Fruit fly (Drosophila melanogaster) whole organism, embryonic: ENCODE results near the gene Evi5.
A peak's percentile ranks its signal among the peaks of the same experiment; 100 is the strongest.

ENCODE experiments used
- Abd-B ChIP-seq: fragments of 200-800 bp; sonication (Bioruptor generic); optimal IDR thresholded peaks from 2 replicates; lab custom pipeline; 2018; ENCODE audit warnings: missing biosample characterization, mild to moderate bottlenecking, missing genetic modification characterization, moderate library complexity
- CG10543 ChIP-seq: fragments of 200-800 bp; sonication (Bioruptor generic); optimal IDR thresholded peaks from 3 replicates; lab custom pipeline; 2017; ENCODE audit warnings: missing biosample characterization, mild to moderate bottlenecking, missing genetic modification characterization, moderate library complexity
- CG11504 ChIP-seq: fragments of 200-800 bp; sonication (Bioruptor generic); optimal IDR thresholded peaks from 3 replicates; lab custom pipeline; 2019; ENCODE audit warnings: missing biosample characterization, mild to moderate bottlenecking, missing genetic modification characterization, moderate library complexity
- CG11695 ChIP-seq: fragments of 200-800 bp; sonication (Bioruptor generic); IDR thresholded peaks from 3 replicates; pipeline ENCODE4 v1.3.6; 2022; ENCODE audit warnings: missing biosample characterization, missing genetic modification characterization
- CG1233 ChIP-seq: fragments of 200-800 bp; sonication (Bioruptor generic); optimal IDR thresholded peaks from 4 replicates; lab custom pipeline; 2018; ENCODE audit warnings: missing biosample characterization, mild to moderate bottlenecking, missing genetic modification characterization
- CG12391 ChIP-seq: fragments of 200-800 bp; sonication (Bioruptor generic); optimal IDR thresholded peaks from 3 replicates; lab custom pipeline; 2018; ENCODE audit warnings: missing biosample characterization, mild to moderate bottlenecking, missing genetic modification characterization, moderate library complexity
- CG13775 ChIP-seq: fragments of 200-800 bp; sonication (Bioruptor generic); optimal IDR thresholded peaks from 3 replicates; lab custom pipeline; 2017; ENCODE audit warnings: missing biosample characterization, mild to moderate bottlenecking, missing genetic modification characterization
- CG17568 ChIP-seq: fragments of 200-800 bp; sonication (Bioruptor generic); optimal IDR thresholded peaks from 2 replicates; lab custom pipeline; 2018; ENCODE audit warnings: missing biosample characterization, mild to moderate bottlenecking, missing genetic modification characterization, moderate library complexity
- CG18619 ChIP-seq: fragments of 200-800 bp; sonication (Bioruptor generic); optimal IDR thresholded peaks from 3 replicates; lab custom pipeline; 2017; ENCODE audit warnings: missing biosample characterization, mild to moderate bottlenecking, missing genetic modification characterization
- CG18764 ChIP-seq: fragments of 200-800 bp; sonication (Bioruptor generic); optimal IDR thresholded peaks from 3 replicates; lab custom pipeline; 2016; ENCODE audit warnings: missing biosample characterization, missing genetic modification characterization
- CG2116 ChIP-seq: fragments of 200-800 bp; sonication (Bioruptor generic); optimal IDR thresholded peaks from 3 replicates; lab custom pipeline; 2018; ENCODE audit warnings: missing biosample characterization, mild to moderate bottlenecking, missing genetic modification characterization
- CG2712 ChIP-seq: fragments of 200-800 bp; optimal IDR thresholded peaks from 3 replicates; lab custom pipeline; 2019; ENCODE audit warnings: missing biosample characterization, mild to moderate bottlenecking, missing genetic modification characterization, moderate library complexity
- CG31388 ChIP-seq: fragments of 200-800 bp; sonication (Bioruptor generic); optimal IDR thresholded peaks from 2 replicates; lab custom pipeline; 2016; ENCODE audit warnings: missing biosample characterization, missing genetic modification characterization
- CG34376 ChIP-seq: fragments of 200-800 bp; sonication (Bioruptor generic); optimal IDR thresholded peaks from 2 replicates; lab custom pipeline; 2018; ENCODE audit warnings: missing biosample characterization, mild to moderate bottlenecking, missing genetic modification characterization
- CG7987 ChIP-seq: fragments of 200-800 bp; sonication (Bioruptor generic); optimal IDR thresholded peaks from 2 replicates; lab custom pipeline; 2018; ENCODE audit warnings: missing biosample characterization, mild to moderate bottlenecking, missing genetic modification characterization, moderate library complexity
- Eip74EF ChIP-seq, 2 experiments: fragments of 200-800 bp in 1 of 2; fragments of >200 bp in 1 of 2; sonication (Bioruptor generic) in 1 of 2; optimal IDR thresholded peaks; 2 replicates each; lab custom pipeline; 2017 to 2019; ENCODE audit warnings: missing biosample characterization in 2 of 2, missing genetic modification characterization in 2 of 2, mild to moderate bottlenecking in 1 of 2, moderate library complexity in 1 of 2
- Fer1 ChIP-seq: fragments of 200-800 bp; sonication (Bioruptor generic); optimal IDR thresholded peaks from 2 replicates; lab custom pipeline; 2017; ENCODE audit warnings: missing biosample characterization, mild to moderate bottlenecking, missing genetic modification characterization
- Gug ChIP-seq: fragments of 200-800 bp; sonication (Bioruptor generic); IDR thresholded peaks from 4 replicates; pipeline ENCODE4 v1.3.6; 2022; ENCODE audit warnings: missing biosample characterization, missing genetic modification characterization
- HmgD ChIP-seq: fragments of 200-800 bp; sonication (Bioruptor generic); optimal IDR thresholded peaks from 3 replicates; lab custom pipeline; 2016; ENCODE audit warnings: missing biosample characterization, missing genetic modification characterization
- Hr78 ChIP-seq, 2 experiments: fragments of 200-800 bp in 1 of 2; fragments of >200 bp in 1 of 2; sonication (Bioruptor generic) in 1 of 2; optimal IDR thresholded peaks; 2 replicates each; lab custom pipeline; 2017 to 2019; ENCODE audit warnings: missing biosample characterization in 2 of 2, missing genetic modification characterization in 2 of 2, mild to moderate bottlenecking in 1 of 2, moderate library complexity in 1 of 2
- Max ChIP-seq: fragments of 200-800 bp; sonication (Bioruptor generic); optimal IDR thresholded peaks from 2 replicates; lab custom pipeline; 2016; ENCODE audit warnings: missing biosample characterization, mild to moderate bottlenecking, missing genetic modification characterization
- Med ChIP-seq: fragments of 200-800 bp; sonication (Bioruptor generic); peaks from one replicate; lab custom pipeline; 2016; ENCODE audit warnings: missing biosample characterization, missing genetic modification characterization, mild to moderate bottlenecking, inconsistent platforms, moderate library complexity
- Meics ChIP-seq: fragments of 200-800 bp; sonication (Bioruptor generic); optimal IDR thresholded peaks from 2 replicates; lab custom pipeline; 2017; ENCODE audit warnings: missing biosample characterization, mild to moderate bottlenecking, missing genetic modification characterization
- Oli ChIP-seq: fragments of 200-800 bp; sonication (Bioruptor generic); optimal IDR thresholded peaks from 2 replicates; lab custom pipeline; 2018; ENCODE audit warnings: missing biosample characterization, mild to moderate bottlenecking, missing genetic modification characterization, moderate library complexity
- Opbp ChIP-seq: fragments of 200-800 bp; sonication (Bioruptor generic); IDR thresholded peaks from 3 replicates; pipeline ENCODE4 v1.3.6; 2022; ENCODE audit warnings: missing biosample characterization, missing genetic modification characterization; ENCODE audit not compliant: partially characterized antibody
- Pdp1 ChIP-seq, 2 experiments: fragments of 200-800 bp; sonication (Bioruptor generic); optimal IDR thresholded peaks; 3 replicates each; lab custom pipeline; 2016; ENCODE audit warnings: missing biosample characterization in 2 of 2, missing genetic modification characterization in 2 of 2, mild to moderate bottlenecking in 1 of 2, moderate library complexity in 1 of 2
- Sox102F ChIP-seq: fragments of 200-800 bp; sonication (Bioruptor generic); optimal IDR thresholded peaks from 2 replicates; lab custom pipeline; 2018; ENCODE audit warnings: missing biosample characterization, mild to moderate bottlenecking, missing genetic modification characterization, moderate library complexity
- Trl ChIP-seq, 3 experiments: fragments of >200 bp in 2 of 3; fragments of 200-800 bp in 1 of 3; sonication (Bioruptor generic) in 1 of 3; optimal IDR thresholded peaks; 2 replicates in 1 of 3; 3 replicates in 2 of 3; lab custom pipeline; 2016 to 2017; ENCODE audit warnings: missing biosample characterization in 1 of 3, missing genetic modification characterization in 1 of 3
- Vsx1 ChIP-seq: fragments of 200-800 bp; sonication (Bioruptor generic); optimal IDR thresholded peaks from 2 replicates; lab custom pipeline; 2017; ENCODE audit warnings: missing biosample characterization, mild to moderate bottlenecking, missing genetic modification characterization, missing genetic modification reagents
- bigmax ChIP-seq: fragments of 200-800 bp; sonication (Bioruptor generic); optimal IDR thresholded peaks from 2 replicates; lab custom pipeline; 2018; ENCODE audit warnings: missing biosample characterization, mild to moderate bottlenecking, missing genetic modification characterization
- cg ChIP-seq: fragments of 200-800 bp; sonication (Bioruptor generic); optimal IDR thresholded peaks from 3 replicates; lab custom pipeline; 2019; ENCODE audit warnings: missing biosample characterization, mild to moderate bottlenecking, missing genetic modification characterization, moderate library complexity
- crc ChIP-seq: fragments of 200-800 bp; sonication (Bioruptor generic); optimal IDR thresholded peaks from 2 replicates; lab custom pipeline; 2016; ENCODE audit warnings: missing biosample characterization, missing genetic modification characterization
- crp ChIP-seq, 2 experiments: fragments of 200-800 bp; sonication (Bioruptor generic); optimal IDR thresholded peaks; 2 replicates in 1 of 2; 3 replicates in 1 of 2; lab custom pipeline; 2017; ENCODE audit warnings: missing biosample characterization in 2 of 2, missing genetic modification characterization in 2 of 2, mild to moderate bottlenecking in 1 of 2, moderate library complexity in 1 of 2
- dan ChIP-seq: fragments of 200-800 bp; sonication (Bioruptor generic); IDR thresholded peaks from 2 replicates; pipeline ENCODE4 v1.3.6; 2022; ENCODE audit warnings: missing biosample characterization, missing genetic modification characterization
- dpn ChIP-seq, 2 experiments: fragments of 200-800 bp; sonication (Bioruptor generic); optimal IDR thresholded peaks; 3 replicates each; lab custom pipeline; 2016; ENCODE audit warnings: missing biosample characterization in 2 of 2, missing genetic modification characterization in 2 of 2
- dysf ChIP-seq: fragments of 200-800 bp; sonication (Bioruptor generic); IDR thresholded peaks from 3 replicates; pipeline ENCODE4 v1.3.6; 2022; ENCODE audit warnings: missing biosample characterization, missing genetic modification characterization
- fru ChIP-seq: fragments of >200 bp; optimal IDR thresholded peaks from 2 replicates; lab custom pipeline; 2017
- grn ChIP-seq: fragments of 200-800 bp; sonication (Bioruptor generic); optimal IDR thresholded peaks from 3 replicates; lab custom pipeline; 2017; ENCODE audit warnings: missing biosample characterization, missing genetic modification characterization
- her ChIP-seq: fragments of 200-800 bp; sonication (Bioruptor generic); optimal IDR thresholded peaks from 2 replicates; lab custom pipeline; 2016; ENCODE audit warnings: missing biosample characterization, missing genetic modification characterization
- lab ChIP-seq: fragments of 200-800 bp; sonication (Bioruptor generic); optimal IDR thresholded peaks from 3 replicates; lab custom pipeline; 2017; ENCODE audit warnings: missing biosample characterization, missing genetic modification characterization, mild to moderate bottlenecking, moderate library complexity, missing genetic modification reagents
- pros ChIP-seq: fragments of 200-800 bp; sonication (Bioruptor generic); optimal IDR thresholded peaks from 3 replicates; lab custom pipeline; 2019; ENCODE audit warnings: missing biosample characterization, mild to moderate bottlenecking, missing genetic modification characterization, moderate library complexity
- sens ChIP-seq: fragments of 200-800 bp; sonication (Bioruptor generic); peaks from one replicate; lab custom pipeline; 2016; ENCODE audit warnings: missing biosample characterization, missing genetic modification characterization
- sima ChIP-seq: fragments of 200-800 bp; sonication (Bioruptor generic); optimal IDR thresholded peaks from 2 replicates; lab custom pipeline; 2016; ENCODE audit warnings: missing biosample characterization, missing genetic modification characterization
- sisA ChIP-seq: fragments of 200-800 bp; sonication (Bioruptor generic); IDR thresholded peaks from 2 replicates; pipeline ENCODE4 v1.3.6; 2022; ENCODE audit warnings: missing biosample characterization, missing genetic modification characterization
- slbo ChIP-seq: fragments of 200-800 bp; sonication (Bioruptor generic); IDR thresholded peaks from 2 replicates; pipeline ENCODE4 v1.3.6; 2022; ENCODE audit warnings: missing biosample characterization, missing genetic modification characterization
- unpg ChIP-seq: fragments of 200-800 bp; sonication (Bioruptor generic); optimal IDR thresholded peaks from 3 replicates; lab custom pipeline; 2018; ENCODE audit warnings: missing biosample characterization, mild to moderate bottlenecking, missing genetic modification characterization, moderate library complexity

Gene Evi5

dm6 chrX:11441829-11442634 is 12.2 kb downstream of the Evi5 start, which contains the start of gene Sk1 (continued):
- TF ChIP-seq CG34376 (GFP tag; lab: Kevin White, UChicago): peak; percentile 88
- no peak for TF ChIP-seq Vsx1 (GFP tag; lab: Kevin White, UChicago)
- TF ChIP-seq CG7987 (GFP tag; lab: Kevin White, UChicago): no peak
- TF ChIP-seq CG11695: 0 out of 3 replicates have a peak, but pooled peaks have one; percentile 18
- peak; percentile 64 for TF ChIP-seq bigmax (GFP tag; lab: Kevin White, UChicago)
- no peak for TF ChIP-seq HmgD
- peak in 1 of 2 experiments; percentile 31 for TF ChIP-seq Pdp1 (GFP tag; optimal IDR thresholded peaks at IDR 0.05; lab: Kevin White, UChicago)
- TF ChIP-seq Eip74EF (GFP tag; optimal IDR thresholded peaks at IDR 0.05; lab: Kevin White, UChicago): peak in 1 of 2 experiments; percentile 3
- TF ChIP-seq CG2116 (GFP tag; lab: Kevin White, UChicago): no peak
- TF ChIP-seq lab (GFP tag; lab: Kevin White, UChicago): peak; percentile 21
- no peak for TF ChIP-seq Opbp (GFP tag; lab: Robert Waterston, UW)
- no peak for TF ChIP-seq Max (GFP tag; lab: Kevin White, UChicago)
- TF ChIP-seq Hr78 (GFP tag; optimal IDR thresholded peaks at IDR 0.05; lab: Kevin White, UChicago): peak in 1 of 2 experiments; percentile 20
- TF ChIP-seq crc (GFP tag; lab: Kevin White, UChicago): no peak
- TF ChIP-seq dan (GFP tag; lab: Robert Waterston, UW): no peak
- peak; percentile 63 for TF ChIP-seq sens (GFP tag; lab: Kevin White, UChicago)
- no peak for TF ChIP-seq CG17568 (GFP tag; lab: Kevin White, UChicago)
- TF ChIP-seq CG31388 (GFP tag; lab: Kevin White, UChicago): no peak
- no peak for TF ChIP-seq CG18764 (GFP tag; lab: Kevin White, UChicago)
- no peak for TF ChIP-seq fru
- TF ChIP-seq dpn (GFP tag; optimal IDR thresholded peaks at IDR 0.05; lab: Kevin White, UChicago): peak in 1 of 2 experiments; percentile 3
- TF ChIP-seq grn (GFP tag; lab: Kevin White, UChicago): peak; percentile 81
- TF ChIP-seq crp (GFP tag; optimal IDR thresholded peaks at IDR 0.05; lab: Kevin White, UChicago): no peak
- TF ChIP-seq cg: peak; percentile 67

dm6 chrX:11440944-11441343 is 13.2 kb downstream of the Evi5 start:
- TF ChIP-seq Sox102F: peak; percentile 38
- peak; percentile 58 for TF ChIP-seq Meics
- peak in 1 of 2 experiments; percentile 46 for TF ChIP-seq dpn (GFP tag; optimal IDR thresholded peaks at IDR 0.05; lab: Kevin White, UChicago)
- no peak for TF ChIP-seq Max (GFP tag; lab: Kevin White, UChicago)
- TF ChIP-seq lab (GFP tag; lab: Kevin White, UChicago): peak; percentile 38
- TF ChIP-seq sima: no peak
- peak; percentile 65 for TF ChIP-seq Med (GFP tag; lab: Kevin White, UChicago)
- no peak for TF ChIP-seq pros (GFP tag; lab: Kevin White, UChicago)
- TF ChIP-seq Gug (GFP tag; lab: Robert Waterston, UW): no peak
- TF ChIP-seq CG1233 (GFP tag; lab: Kevin White, UChicago): peak; percentile 6
- TF ChIP-seq CG11504 (tag; lab: Kevin White, UChicago): peak; percentile 73
- TF ChIP-seq unpg (GFP tag; lab: Kevin White, UChicago): peak; percentile 31
- TF ChIP-seq slbo (GFP tag; lab: Robert Waterston, UW): peak; percentile 28; the same call in 1 of the 2 replicates
- no peak for TF ChIP-seq her (GFP tag; lab: Kevin White, UChicago)
- peak; percentile 15 for TF ChIP-seq CG10543 (GFP tag; lab: Kevin White, UChicago)
- peak; percentile 14 for TF ChIP-seq CG18619
- no peak for TF ChIP-seq Abd-B
- TF ChIP-seq CG2712 (tag; lab: Kevin White, UChicago): peak; percentile 29
- peak; percentile 51 for TF ChIP-seq Fer1 (GFP tag; lab: Kevin White, UChicago)
- TF ChIP-seq Vsx1 (GFP tag; lab: Kevin White, UChicago): peak; percentile 1
- TF ChIP-seq sisA (GFP tag; lab: Robert Waterston, UW): no peak
- no peak for TF ChIP-seq Trl (optimal IDR thresholded peaks at IDR 0.05; lab: Kevin White, UChicago)
- TF ChIP-seq Trl (GFP tag; optimal IDR thresholded peaks at IDR 0.05; lab: Kevin White, UChicago): no peak
- peak; percentile 9 for TF ChIP-seq CG13775 (GFP tag; lab: Kevin White, UChicago)
- peak; percentile 56 for TF ChIP-seq Oli (tag; lab: Kevin White, UChicago)
- TF ChIP-seq CG12391 (tag; lab: Kevin White, UChicago): peak; percentile 18
- TF ChIP-seq dysf (GFP tag; lab: Robert Waterston, UW): peak; percentile 55; the same call in 2 of the 3 replicates
